Worm (Caenorhabditis elegans) whole organism, L1 larva: ENCODE results near the gene stg-2.

ENCODE experiments used
- C04F5.9 ChIP-seq: sonication (generic microtip); optimal IDR thresholded peaks from 2 replicates; lab custom pipeline; 2016; ENCODE audit warnings: missing genetic modification characterization, missing compliant biosample characterization
- C16A3.4 ChIP-seq: fragments of 150-350 bp; optimal IDR thresholded peaks from 2 replicates; lab custom pipeline; 2014; ENCODE audit warnings: missing biosample characterization, missing genetic modification characterization
- C34B4.2 ChIP-seq: sonication (generic microtip); optimal IDR thresholded peaks from 2 replicates; lab custom pipeline; 2017; ENCODE audit warnings: mild to moderate bottlenecking, missing genetic modification characterization, missing compliant biosample characterization
- F16B12.6 ChIP-seq: fragments of 150-350 bp; optimal IDR thresholded peaks from 2 replicates; lab custom pipeline; 2014; ENCODE audit warnings: missing biosample characterization, missing genetic modification characterization
- Y116A8C.19 ChIP-seq: sonication (generic microtip); optimal IDR thresholded peaks from 2 replicates; lab custom pipeline; 2016; ENCODE audit warnings: missing compliant biosample characterization, missing genetic modification characterization, borderline replicate concordance
- aly-2 ChIP-seq: fragments of 150-350 bp; optimal IDR thresholded peaks from 2 replicates; lab custom pipeline; 2014; ENCODE audit warnings: missing biosample characterization, missing genetic modification characterization
- ceh-63 ChIP-seq: fragments of 200-800 bp; sonication (Bioruptor generic); optimal IDR thresholded peaks from 2 replicates; lab custom pipeline; 2018; ENCODE audit warnings: mild to moderate bottlenecking, missing genetic modification characterization, missing compliant biosample characterization
- ceh-88 ChIP-seq: fragments of 200-800 bp; sonication (Bioruptor generic); IDR thresholded peaks from 2 replicates; pipeline ENCODE4 v1.3.6; 2022; ENCODE audit warnings: missing genetic modification characterization, missing compliant biosample characterization
- ceh-90 ChIP-seq: sonication (generic microtip); optimal IDR thresholded peaks from 2 replicates; lab custom pipeline; 2016; ENCODE audit warnings: missing genetic modification characterization, missing compliant biosample characterization
- dpl-1 ChIP-seq, 3 experiments: fragments of 150-350 bp in 2 of 3; sonication (generic microtip) in 1 of 3; optimal IDR thresholded peaks; 2 replicates each; lab custom pipeline; 2014 to 2017; ENCODE audit warnings: missing biosample characterization in 3 of 3, missing genetic modification characterization in 3 of 3, missing genetic modification reagents in 3 of 3
- efl-1 ChIP-seq, 4 experiments: fragments of 150-350 bp; optimal IDR thresholded peaks in 3 of 4; peaks in 1 of 4; 1 replicate in 1 of 4; 2 replicates in 3 of 4; lab custom pipeline; 2014; ENCODE audit warnings: missing biosample characterization in 2 of 4, missing genetic modification characterization in 2 of 4, missing genetic modification reagents in 2 of 4
- efl-3 ChIP-seq: fragments of 200-800 bp; sonication (Bioruptor generic); optimal IDR thresholded peaks from 2 replicates; lab custom pipeline; 2018; ENCODE audit warnings: mild to moderate bottlenecking, missing genetic modification characterization, missing compliant biosample characterization
- egl-13 ChIP-seq: sonication (generic microtip); optimal IDR thresholded peaks from 2 replicates; lab custom pipeline; 2016; ENCODE audit warnings: missing genotype, missing genetic modification reagents, missing genetic modification characterization, missing compliant biosample characterization
- fos-1 ChIP-seq: fragments of 150-350 bp; optimal IDR thresholded peaks from 2 replicates; lab custom pipeline; 2014; ENCODE audit warnings: missing biosample characterization, missing genetic modification characterization
- isw-1 ChIP-seq: fragments of 200-800 bp; sonication (Bioruptor generic); IDR thresholded peaks from 2 replicates; pipeline ENCODE4 v1.3.6; 2022; ENCODE audit warnings: missing genetic modification characterization, missing compliant biosample characterization
- lin-35 ChIP-seq, 2 experiments: fragments of 150-350 bp; optimal IDR thresholded peaks; 2 replicates each; lab custom pipeline; 2014; ENCODE audit warnings: missing biosample characterization in 2 of 2, missing genetic modification characterization in 2 of 2, missing genetic modification reagents in 2 of 2
- mab-9 ChIP-seq: fragments of 200-800 bp; sonication (Bioruptor generic); IDR thresholded peaks from 2 replicates; pipeline ENCODE4 v1.3.6; 2022; ENCODE audit warnings: missing genetic modification reagents, missing genetic modification characterization, missing compliant biosample characterization
- nhr-28 ChIP-seq: fragments of 150-350 bp; optimal IDR thresholded peaks from 2 replicates; lab custom pipeline; 2014; ENCODE audit warnings: missing biosample characterization, missing genetic modification characterization
- nhr-47 ChIP-seq: sonication (generic microtip); optimal IDR thresholded peaks from 2 replicates; lab custom pipeline; 2016; ENCODE audit warnings: mild to moderate bottlenecking, missing genetic modification characterization, moderate library complexity, missing compliant biosample characterization
- nhr-71 ChIP-seq: sonication (generic microtip); optimal IDR thresholded peaks from 2 replicates; lab custom pipeline; 2016; ENCODE audit warnings: mild to moderate bottlenecking, missing genetic modification characterization, moderate library complexity, missing compliant biosample characterization
- nhr-77 ChIP-seq: fragments of 150-350 bp; optimal IDR thresholded peaks from 2 replicates; lab custom pipeline; 2014; ENCODE audit warnings: missing biosample characterization, missing genetic modification characterization
- nhr-84 ChIP-seq: sonication (generic microtip); optimal IDR thresholded peaks from 2 replicates; lab custom pipeline; 2017; ENCODE audit warnings: missing biosample characterization, missing genetic modification characterization
- nhr-85 ChIP-seq: sonication (generic microtip); peaks from one replicate; lab custom pipeline; 2016; ENCODE audit warnings: missing genetic modification characterization, inconsistent platforms, missing compliant biosample characterization
- nhr-90 ChIP-seq: sonication (generic microtip); optimal IDR thresholded peaks from 2 replicates; lab custom pipeline; 2016; ENCODE audit warnings: mild to moderate bottlenecking, missing genetic modification characterization, missing compliant biosample characterization; ENCODE audit not compliant: poor library complexity
- pag-3 ChIP-seq: sonication (generic microtip); optimal IDR thresholded peaks from 2 replicates; lab custom pipeline; 2017; ENCODE audit warnings: missing genetic modification characterization, mild to moderate bottlenecking, missing compliant biosample characterization, antibody characterized with exemption, borderline replicate concordance; ENCODE audit not compliant: insufficient read depth
- rnt-1 ChIP-seq: sonication (generic microtip); optimal IDR thresholded peaks from 2 replicates; lab custom pipeline; 2016; ENCODE audit warnings: mild to moderate bottlenecking, missing genetic modification characterization, moderate library complexity, missing compliant biosample characterization
- snpc-4 ChIP-seq: fragments of 150-350 bp; optimal IDR thresholded peaks from 2 replicates; lab custom pipeline; 2014; ENCODE audit warnings: missing biosample characterization, missing genetic modification characterization
- snu-23 ChIP-seq: sonication (generic microtip); optimal IDR thresholded peaks from 2 replicates; lab custom pipeline; 2016; ENCODE audit warnings: missing genetic modification characterization, missing compliant biosample characterization
- sptf-1 ChIP-seq: fragments of 150-350 bp; optimal IDR thresholded peaks from 2 replicates; lab custom pipeline; 2014; ENCODE audit warnings: missing biosample characterization, missing genetic modification characterization
- swsn-7 ChIP-seq: sonication (generic microtip); optimal IDR thresholded peaks from 2 replicates; lab custom pipeline; 2016; ENCODE audit warnings: missing genetic modification characterization, missing compliant biosample characterization
- unc-130 ChIP-seq: fragments of 150-350 bp; optimal IDR thresholded peaks from 2 replicates; lab custom pipeline; 2017; ENCODE audit warnings: missing biosample characterization, missing genetic modification characterization, inconsistent platforms
- vab-15 ChIP-seq: sonication (generic microtip); optimal IDR thresholded peaks from 2 replicates; lab custom pipeline; 2017; ENCODE audit warnings: missing genotype, mild to moderate bottlenecking, missing genetic modification characterization, missing compliant biosample characterization
- zip-4 ChIP-seq: fragments of 200-800 bp; sonication (Bioruptor generic); optimal IDR thresholded peaks from 2 replicates; lab custom pipeline; 2018; ENCODE audit warnings: mild to moderate bottlenecking, missing genetic modification characterization, moderate library complexity, missing compliant biosample characterization
- ztf-11 ChIP-seq, 2 experiments: sonication (generic microtip); optimal IDR thresholded peaks; 2 replicates each; lab custom pipeline; 2016 to 2017; ENCODE audit warnings: missing genetic modification characterization in 2 of 2, missing biosample characterization in 1 of 2, missing compliant biosample characterization in 1 of 2

The stg-2 gene

ce11 chrX:8638679-8639184 is 5.0 kb downstream of the stg-2 start:
- TF ChIP-seq F16B12.6 (no peak), nhr-90 (tag; lab: Kevin White, UChicago) (peak; percentile 22), ceh-63 (GFP tag; lab: Kevin White, UChicago) (no peak)
- TF ChIP-seq, all 84 proteins: peak for 1

- TF ChIP-seq sptf-1 (tag; lab: Kevin White, UChicago): no peak
- TF ChIP-seq nhr-28 (tag; lab: Kevin White, UChicago): no peak
- TF ChIP-seq isw-1 (GFP tag; lab: Robert Waterston, UW): no peak
- TF ChIP-seq, all 84 proteins: peak for 0
Observed at ce11 chrX:8625090-8625489, 18.6 kb downstream of the stg-2 start, which contains the start of gene K01A12.3. Gene K01A12.3, minus strand, starts transcription at chrX:8625190.

- TF ChIP-seq unc-130 (tag; lab: Kevin White, UChicago): no peak
- no peak for TF ChIP-seq ceh-88 (GFP tag; lab: Robert Waterston, UW)
- no peak for TF ChIP-seq lin-35 (GFP tag; optimal IDR thresholded peaks at IDR 0.05; lab: Kevin White, UChicago)
- no peak for TF ChIP-seq efl-1 (optimal IDR thresholded peaks at IDR 0.05; lab: Kevin White, UChicago)
- TF ChIP-seq efl-1 (GFP tag; optimal IDR thresholded peaks at IDR 0.05 in 1 of 2; lab: Kevin White, UChicago): peak in 1 of 2 experiments; percentile 80
- no peak for TF ChIP-seq sptf-1 (tag; lab: Kevin White, UChicago)
- peak; percentile 22 for TF ChIP-seq nhr-90 (tag; lab: Kevin White, UChicago)
- no peak for TF ChIP-seq C04F5.9 (tag; lab: Kevin White, UChicago)
- peak; percentile 45 for TF ChIP-seq rnt-1 (tag; lab: Kevin White, UChicago)
- TF ChIP-seq nhr-84 (tag; lab: Kevin White, UChicago): no peak
- TF ChIP-seq nhr-77: peak; percentile 18
- no peak for TF ChIP-seq ceh-63 (GFP tag; lab: Kevin White, UChicago)
- TF ChIP-seq Y116A8C.19: no peak
- no peak for TF ChIP-seq egl-13 (tag; lab: Kevin White, UChicago)
- TF ChIP-seq ceh-90 (tag; lab: Kevin White, UChicago): no peak
- TF ChIP-seq nhr-85: peak; percentile 27
- peak; percentile 8 for TF ChIP-seq nhr-71
- TF ChIP-seq snu-23: peak; percentile 14
- peak; percentile 14 for TF ChIP-seq nhr-47 (tag; lab: Kevin White, UChicago)
- no peak for TF ChIP-seq C16A3.4 (tag; lab: Kevin White, UChicago)
Observed at ce11 chrX:8623840-8624591, 19.7 kb downstream of the stg-2 start.

ce11 chrX:8613053-8613452 is 30.7 kb downstream of the stg-2 start, which contains the start of gene K01A12.2:
Gene K01A12.2, plus strand, starts transcription at chrX:8613353.
- TF ChIP-seq snpc-4 (tag; lab: Kevin White, UChicago) (no peak), C34B4.2 (tag; lab: Kevin White, UChicago) (no peak), zip-4 (GFP tag; lab: Kevin White, UChicago) (no peak), mab-9 (no peak), vab-15 (no peak), fos-1 (tag; lab: Kevin White, UChicago) (no peak), pag-3 (tag; lab: Kevin White, UChicago) (no peak), efl-3 (GFP tag; lab: Kevin White, UChicago) (no peak), C04F5.9 (tag; lab: Kevin White, UChicago) (no peak), ztf-11 (tag; optimal IDR thresholded peaks at IDR 0.05; lab: Kevin White, UChicago) (no peak), dpl-1 (GFP tag; optimal IDR thresholded peaks at IDR 0.05; lab: Kevin White, UChicago) (no peak), swsn-7 (tag; lab: Kevin White, UChicago) (no peak), aly-2 (tag; lab: Kevin White, UChicago) (no peak), nhr-71 (no peak)
